Fruit fly (Drosophila melanogaster) whole organism, prepupa: Measurements from ENCODE around the gene Scgbeta.
A peak's percentile ranks its signal among the peaks of the same experiment; 100 is the strongest.

ENCODE experiments used
- CG10631 ChIP-seq: fragments of 200-800 bp; sonication (Bioruptor generic); optimal IDR thresholded peaks from 2 replicates; lab custom pipeline; 2016; ENCODE audit warnings: missing biosample characterization, missing genetic modification characterization
- CG11902 ChIP-seq: fragments of 200-800 bp; sonication (Bioruptor generic); optimal IDR thresholded peaks from 3 replicates; lab custom pipeline; 2016; ENCODE audit warnings: missing biosample characterization, missing genetic modification characterization
- CG1621 ChIP-seq: fragments of 200-800 bp; sonication (Bioruptor generic); optimal IDR thresholded peaks from 3 replicates; lab custom pipeline; 2018; ENCODE audit warnings: missing biosample characterization, mild to moderate bottlenecking, missing genetic modification characterization
- CG16779 ChIP-seq: fragments of 200-800 bp; sonication (Bioruptor generic); optimal IDR thresholded peaks from 3 replicates; lab custom pipeline; 2017; ENCODE audit warnings: missing biosample characterization, mild to moderate bottlenecking, missing genetic modification characterization
- CG6163 ChIP-seq: fragments of 200-800 bp; sonication (Bioruptor generic); IDR thresholded peaks from 3 replicates; pipeline ENCODE4 v1.3.6; 2022; ENCODE audit warnings: missing biosample characterization, missing genetic modification characterization
- CG7368 ChIP-seq: fragments of 200-800 bp; sonication (Bioruptor generic); optimal IDR thresholded peaks from 3 replicates; lab custom pipeline; 2016; ENCODE audit warnings: missing biosample characterization, missing genetic modification characterization
- CG8319 ChIP-seq: fragments of 200-800 bp; sonication (Bioruptor generic); optimal IDR thresholded peaks from 3 replicates; lab custom pipeline; 2016; ENCODE audit warnings: missing biosample characterization, missing genetic modification characterization
- Gug ChIP-seq: fragments of 200-800 bp; sonication (Bioruptor generic); IDR thresholded peaks from 2 replicates; pipeline ENCODE4 v1.3.6; 2022; ENCODE audit warnings: missing biosample characterization, missing genetic modification characterization
- Sox102F ChIP-seq: fragments of 200-800 bp; sonication (Bioruptor generic); optimal IDR thresholded peaks from 2 replicates; lab custom pipeline; 2016; ENCODE audit warnings: missing biosample characterization, mild to moderate bottlenecking, missing genetic modification characterization
- Sox15 ChIP-seq: fragments of 200-800 bp; sonication (Bioruptor generic); optimal IDR thresholded peaks from 3 replicates; lab custom pipeline; 2016; ENCODE audit warnings: missing biosample characterization, missing genetic modification characterization
- dac ChIP-seq: fragments of 200-800 bp; sonication (Bioruptor generic); optimal IDR thresholded peaks from 2 replicates; lab custom pipeline; 2017; ENCODE audit warnings: missing biosample characterization, mild to moderate bottlenecking, missing genetic modification characterization
- salr ChIP-seq, 2 experiments: fragments of 200-800 bp; sonication (Bioruptor generic); optimal IDR thresholded peaks; 3 replicates each; lab custom pipeline; 2016 to 2018; ENCODE audit warnings: missing biosample characterization in 2 of 2, missing genetic modification characterization in 2 of 2, mild to moderate bottlenecking in 1 of 2

DNA sequence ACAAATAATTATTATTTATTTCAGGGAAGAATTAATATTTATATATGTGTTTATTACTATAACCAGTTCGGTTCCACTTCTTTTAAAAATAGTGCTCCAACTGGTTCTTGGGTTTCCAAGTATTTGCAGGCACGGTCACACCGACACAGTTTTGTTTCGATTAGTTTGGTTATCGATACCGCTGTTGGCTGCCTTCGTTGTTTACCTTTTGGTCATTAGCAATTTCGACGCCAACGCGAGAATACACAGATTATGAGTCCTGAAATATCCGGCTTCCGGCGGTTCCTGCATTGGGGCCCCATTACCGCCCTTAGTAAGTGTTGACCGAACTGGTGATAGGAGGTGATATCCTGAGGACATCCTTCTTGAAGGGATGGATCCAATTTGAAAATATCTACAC is 14.1 kb downstream of the Scgbeta start, which contains the start of gene CG5196:
- TF ChIP-seq CG8319 (GFP tag; lab: Kevin White, UChicago) (no peak), Sox102F (GFP tag; lab: Kevin White, UChicago) (no peak), Sox15 (GFP tag; lab: Kevin White, UChicago) (no peak), salr (GFP tag; optimal IDR thresholded peaks at IDR 0.05; lab: Kevin White, UChicago) (no peak), CG6163 (GFP tag; lab: Robert Waterston, UW) (peak; percentile 20; the same call in 1 of the 3 replicates), CG1621 (no peak), CG10631 (GFP tag; lab: Kevin White, UChicago) (no peak), Gug (GFP tag; lab: Robert Waterston, UW) (no peak), CG7368 (GFP tag; lab: Kevin White, UChicago) (no peak), CG11902 (no peak), CG16779 (tag; lab: Kevin White, UChicago) (no peak), dac (GFP tag; lab: Kevin White, UChicago) (no peak)
